Fruit fly (Drosophila melanogaster) S2 (cell line): ENCODE data around the gene Faf2.

Experiments used
- CG8478 ChIP-seq: fragments of >200 bp; optimal IDR thresholded peaks from 2 replicates; lab custom pipeline; 2018
- CTCF ChIP-seq, 2 experiments: fragments of >200 bp; optimal IDR thresholded peaks; 2 replicates each; lab custom pipeline; 2018

DNA sequence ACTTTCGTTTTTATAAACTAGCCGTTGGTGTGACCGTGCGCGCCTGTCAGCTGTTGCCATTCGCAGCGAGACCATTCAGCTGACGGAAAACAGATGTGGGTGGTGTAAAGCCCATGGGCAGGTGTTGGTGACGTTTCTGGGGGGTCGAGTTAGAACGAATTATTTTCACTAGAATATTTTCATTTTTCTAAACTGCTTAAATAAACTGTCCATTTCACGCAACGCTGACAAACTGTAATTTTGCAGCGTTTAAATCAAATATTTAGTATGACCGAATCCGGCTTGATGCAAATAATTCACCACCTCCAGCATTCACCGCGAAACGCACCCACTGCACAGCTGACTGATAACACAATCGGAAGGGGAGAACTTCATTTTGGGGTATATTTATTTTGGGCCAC lies 13.1 kb downstream of the Faf2 start, which contains the start of the genes CG10383 and CG10338:
- TF ChIP-seq CTCF (optimal IDR thresholded peaks at IDR 0.05; lab: Kevin White, UChicago) (no peak), CG8478 (lab: Kevin White, UChicago) (no peak)
